Worm (Caenorhabditis elegans) whole organism, midembryonic: ENCODE measurements around the gene H29C22.1.

Experiments
- T22C8.4 ChIP-seq: fragments of 200-800 bp; sonication (Bioruptor generic); IDR thresholded peaks from 2 replicates; pipeline ENCODE4 v1.3.6; 2022; ENCODE audit warnings: missing genetic modification characterization, missing compliant biosample characterization
- cog-1 ChIP-seq: sonication (generic microtip); optimal IDR thresholded peaks from 2 replicates; lab custom pipeline; 2016; ENCODE audit warnings: missing genetic modification characterization, missing compliant biosample characterization
- flt-1 ChIP-seq: fragments of 200-800 bp; sonication (Bioruptor generic); IDR thresholded peaks from 2 replicates; pipeline ENCODE4 v1.3.6; 2022; ENCODE audit warnings: missing genetic modification characterization, missing compliant biosample characterization
- klf-2 ChIP-seq: fragments of 200-800 bp; sonication (Bioruptor generic); conservative IDR thresholded peaks from 2 replicates; pipeline ENCODE4 v1.3.6; 2022; ENCODE audit warnings: missing genetic modification reagents, missing genetic modification characterization, missing compliant biosample characterization
- med-1 ChIP-seq: sonication (generic microtip); optimal IDR thresholded peaks from 2 replicates; lab custom pipeline; 2017; ENCODE audit warnings: missing genetic modification characterization, mild to moderate bottlenecking, missing compliant biosample characterization, antibody characterized with exemption, missing genetic modification reagents; ENCODE audit not compliant: insufficient read depth
- ref-1 ChIP-seq: fragments of 200-800 bp; sonication (Bioruptor generic); conservative IDR thresholded peaks from 2 replicates; pipeline ENCODE4 v1.3.6; 2022; ENCODE audit warnings: missing genetic modification reagents, missing genetic modification characterization, missing compliant biosample characterization
- ztf-23 ChIP-seq: fragments of 200-800 bp; sonication (Bioruptor generic); IDR thresholded peaks from 2 replicates; pipeline ENCODE4 v1.3.6; 2022; ENCODE audit warnings: missing genetic modification reagents, missing genetic modification characterization, missing compliant biosample characterization
- ztf-29 ChIP-seq: fragments of 200-800 bp; sonication (Bioruptor generic); IDR thresholded peaks from 2 replicates; pipeline ENCODE4 v1.3.6; 2022; ENCODE audit warnings: missing genetic modification reagents, missing genetic modification characterization, missing compliant biosample characterization

DNA sequence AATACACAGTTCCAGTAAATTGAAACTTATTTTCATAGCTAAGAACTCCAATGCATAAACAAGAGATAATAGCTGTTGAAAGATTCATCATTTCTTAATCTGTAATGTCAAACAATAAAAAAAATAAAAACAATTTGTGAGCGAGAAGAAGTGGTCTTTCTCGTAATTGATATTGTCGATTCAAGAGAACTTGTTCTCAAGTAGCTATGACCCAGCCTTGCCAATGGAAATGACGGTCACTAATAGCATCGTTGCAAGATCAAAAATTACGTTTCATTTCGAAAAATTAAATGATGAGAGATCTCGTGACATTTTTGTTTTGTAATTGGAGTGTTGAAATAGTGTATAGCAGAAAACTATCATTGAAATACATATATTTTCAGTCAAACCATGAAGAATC is 13.3 kb downstream of the H29C22.1 start, which contains the start of gene B0416.7:
- TF ChIP-seq ref-1 (GFP tag; lab: Robert Waterston, UW) (no peak), med-1 (GFP tag; lab: Kevin White, UChicago) (no peak), cog-1 (tag; lab: Kevin White, UChicago) (no peak), klf-2 (GFP tag; lab: Robert Waterston, UW) (no peak), T22C8.4 (GFP tag; lab: Robert Waterston, UW) (no peak), ztf-23 (no peak), ztf-29 (GFP tag; lab: Robert Waterston, UW) (no peak), flt-1 (GFP tag; lab: Robert Waterston, UW) (no peak)
